Worm (Caenorhabditis elegans) whole organism, midembryonic: ENCODE results near the gene puf-5.

Experiments used
- T22C8.4 ChIP-seq: fragments of 200-800 bp; sonication (Bioruptor generic); IDR thresholded peaks from 2 replicates; pipeline ENCODE4 v1.3.6; 2022; ENCODE audit warnings: missing genetic modification characterization, missing compliant biosample characterization
- cog-1 ChIP-seq: sonication (generic microtip); optimal IDR thresholded peaks from 2 replicates; lab custom pipeline; 2016; ENCODE audit warnings: missing genetic modification characterization, missing compliant biosample characterization
- flt-1 ChIP-seq: fragments of 200-800 bp; sonication (Bioruptor generic); IDR thresholded peaks from 2 replicates; pipeline ENCODE4 v1.3.6; 2022; ENCODE audit warnings: missing genetic modification characterization, missing compliant biosample characterization
- klf-2 ChIP-seq: fragments of 200-800 bp; sonication (Bioruptor generic); conservative IDR thresholded peaks from 2 replicates; pipeline ENCODE4 v1.3.6; 2022; ENCODE audit warnings: missing genetic modification reagents, missing genetic modification characterization, missing compliant biosample characterization
- med-1 ChIP-seq: sonication (generic microtip); optimal IDR thresholded peaks from 2 replicates; lab custom pipeline; 2017; ENCODE audit warnings: missing genetic modification characterization, mild to moderate bottlenecking, missing compliant biosample characterization, antibody characterized with exemption, missing genetic modification reagents; ENCODE audit not compliant: insufficient read depth
- ref-1 ChIP-seq: fragments of 200-800 bp; sonication (Bioruptor generic); conservative IDR thresholded peaks from 2 replicates; pipeline ENCODE4 v1.3.6; 2022; ENCODE audit warnings: missing genetic modification reagents, missing genetic modification characterization, missing compliant biosample characterization
- tab-1 ChIP-seq: fragments of 200-800 bp; sonication (Bioruptor generic); IDR thresholded peaks from 2 replicates; pipeline ENCODE4 v1.3.6; 2022; ENCODE audit warnings: missing genetic modification characterization, missing compliant biosample characterization
- ztf-23 ChIP-seq: fragments of 200-800 bp; sonication (Bioruptor generic); IDR thresholded peaks from 2 replicates; pipeline ENCODE4 v1.3.6; 2022; ENCODE audit warnings: missing genetic modification reagents, missing genetic modification characterization, missing compliant biosample characterization
- ztf-29 ChIP-seq: fragments of 200-800 bp; sonication (Bioruptor generic); IDR thresholded peaks from 2 replicates; pipeline ENCODE4 v1.3.6; 2022; ENCODE audit warnings: missing genetic modification reagents, missing genetic modification characterization, missing compliant biosample characterization

Gene puf-5

DNA sequence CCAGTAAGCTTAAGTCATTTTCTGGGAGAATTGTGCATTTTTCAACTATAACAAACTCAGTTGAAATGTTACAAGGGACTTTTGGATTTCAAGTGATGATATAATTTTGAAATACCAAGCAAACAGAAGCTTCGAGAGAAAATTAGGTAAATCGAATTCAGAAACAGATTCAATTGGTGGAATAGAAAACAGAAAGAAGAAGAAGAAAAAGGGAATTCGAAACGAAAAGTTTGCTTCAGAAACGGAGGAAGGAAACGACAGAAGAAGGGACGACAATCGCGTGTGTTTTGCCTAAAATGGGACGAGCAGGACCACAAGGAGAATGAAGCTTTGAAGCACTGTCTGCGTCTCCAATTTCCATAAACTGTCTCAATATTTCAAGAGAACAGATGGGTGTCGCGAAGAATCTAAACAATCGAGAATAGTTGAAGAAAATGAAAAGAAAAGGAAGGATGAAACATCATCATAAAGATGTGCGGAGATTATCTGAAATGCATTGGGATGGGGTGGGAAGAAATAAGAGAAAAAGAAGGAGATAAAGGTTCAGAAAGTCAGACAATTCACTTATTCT, 12.4 kb downstream of the puf-5 start:
- no peak for TF ChIP-seq tab-1 (GFP tag; lab: Robert Waterston, UW)
- no peak for TF ChIP-seq ztf-23 (GFP tag; lab: Robert Waterston, UW)
- TF ChIP-seq T22C8.4 (GFP tag; lab: Robert Waterston, UW), result no peak
- no peak for TF ChIP-seq klf-2 (GFP tag; lab: Robert Waterston, UW)
- no peak for TF ChIP-seq cog-1
- TF ChIP-seq med-1, result no peak
- TF ChIP-seq ztf-29 (GFP tag; lab: Robert Waterston, UW), result no peak
- TF ChIP-seq ref-1 (GFP tag; lab: Robert Waterston, UW), result no peak
- no peak for TF ChIP-seq flt-1 (GFP tag; lab: Robert Waterston, UW)

DNA sequence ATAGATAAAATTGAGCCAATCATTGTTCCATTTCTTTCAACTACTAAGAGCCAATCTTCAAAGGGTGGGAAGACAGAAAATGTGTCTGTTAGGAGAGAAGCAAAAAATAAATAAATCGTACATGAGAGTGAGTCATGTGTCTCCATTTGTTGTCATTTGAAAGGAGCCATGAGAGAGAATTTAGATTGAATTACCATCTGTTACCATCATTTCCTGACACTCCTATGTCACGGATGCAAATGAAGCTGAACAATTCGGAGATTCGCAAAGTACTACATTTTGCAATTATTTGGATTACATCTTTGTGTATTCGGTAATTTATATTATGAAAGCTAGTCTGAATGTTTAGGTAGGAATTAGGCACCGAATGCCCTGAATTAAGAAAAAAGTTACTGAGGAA, 13.1 kb downstream of the puf-5 start:
- TF ChIP-seq ztf-29 (GFP tag; lab: Robert Waterston, UW) (no peak), klf-2 (GFP tag; lab: Robert Waterston, UW) (no peak), med-1 (no peak), T22C8.4 (GFP tag; lab: Robert Waterston, UW) (no peak), tab-1 (GFP tag; lab: Robert Waterston, UW) (no peak), cog-1 (no peak), flt-1 (GFP tag; lab: Robert Waterston, UW) (no peak), ztf-23 (GFP tag; lab: Robert Waterston, UW) (no peak), ref-1 (GFP tag; lab: Robert Waterston, UW) (no peak)

DNA sequence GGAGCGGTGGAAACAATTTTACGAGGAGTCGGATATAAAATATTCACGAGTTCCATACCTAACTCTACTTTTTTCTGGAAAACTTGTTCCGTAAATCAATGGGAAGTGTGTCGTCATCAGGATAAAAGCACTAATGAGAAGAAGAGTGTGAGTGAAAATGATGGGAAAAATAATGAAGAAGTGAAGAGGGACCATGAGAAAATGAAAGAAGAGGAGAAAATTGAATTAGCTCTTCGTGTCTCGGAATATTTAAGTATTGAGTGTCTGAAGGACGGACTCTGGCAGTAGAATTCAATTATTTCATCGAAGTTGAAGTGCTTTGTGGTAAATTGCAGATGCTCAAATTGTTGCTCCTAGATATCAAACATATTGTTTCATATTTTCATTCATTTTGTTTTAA, 13.9 kb downstream of the puf-5 start:
- TF ChIP-seq cog-1 (no peak), med-1 (no peak), tab-1 (GFP tag; lab: Robert Waterston, UW) (no peak), ref-1 (GFP tag; lab: Robert Waterston, UW) (no peak), ztf-23 (GFP tag; lab: Robert Waterston, UW) (no peak), flt-1 (GFP tag; lab: Robert Waterston, UW) (no peak), klf-2 (GFP tag; lab: Robert Waterston, UW) (no peak), T22C8.4 (GFP tag; lab: Robert Waterston, UW) (no peak), ztf-29 (GFP tag; lab: Robert Waterston, UW) (no peak)

DNA sequence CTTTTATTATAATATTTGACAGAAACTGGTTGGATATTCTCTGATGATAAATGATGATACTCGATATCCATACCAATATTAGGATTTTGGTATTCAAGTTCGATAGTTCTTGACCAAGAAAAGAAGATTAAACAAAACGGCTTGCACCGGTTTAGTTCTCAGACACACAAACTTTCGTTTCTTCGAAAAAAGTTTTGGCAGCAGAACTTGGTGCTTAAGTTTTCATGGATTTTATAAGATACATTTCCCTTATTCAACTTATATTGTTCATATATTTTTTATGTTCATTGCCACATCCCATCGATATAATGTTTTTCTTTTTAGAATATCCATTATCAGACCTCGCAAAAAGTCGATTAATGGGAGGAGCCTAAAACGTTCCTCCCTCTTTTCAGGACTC, 15.3 kb downstream of the puf-5 start, which contains the start of gene aptf-4:
Gene aptf-4, plus strand, starts transcription at position 301 of the 400 bp plus-strand sequence.
- TF ChIP-seq T22C8.4 (GFP tag; lab: Robert Waterston, UW) (no peak), ref-1 (GFP tag; lab: Robert Waterston, UW) (no peak), cog-1 (no peak), ztf-29 (GFP tag; lab: Robert Waterston, UW) (no peak), tab-1 (GFP tag; lab: Robert Waterston, UW) (no peak), ztf-23 (GFP tag; lab: Robert Waterston, UW) (no peak), flt-1 (GFP tag; lab: Robert Waterston, UW) (no peak), klf-2 (GFP tag; lab: Robert Waterston, UW) (no peak), med-1 (no peak)

DNA sequence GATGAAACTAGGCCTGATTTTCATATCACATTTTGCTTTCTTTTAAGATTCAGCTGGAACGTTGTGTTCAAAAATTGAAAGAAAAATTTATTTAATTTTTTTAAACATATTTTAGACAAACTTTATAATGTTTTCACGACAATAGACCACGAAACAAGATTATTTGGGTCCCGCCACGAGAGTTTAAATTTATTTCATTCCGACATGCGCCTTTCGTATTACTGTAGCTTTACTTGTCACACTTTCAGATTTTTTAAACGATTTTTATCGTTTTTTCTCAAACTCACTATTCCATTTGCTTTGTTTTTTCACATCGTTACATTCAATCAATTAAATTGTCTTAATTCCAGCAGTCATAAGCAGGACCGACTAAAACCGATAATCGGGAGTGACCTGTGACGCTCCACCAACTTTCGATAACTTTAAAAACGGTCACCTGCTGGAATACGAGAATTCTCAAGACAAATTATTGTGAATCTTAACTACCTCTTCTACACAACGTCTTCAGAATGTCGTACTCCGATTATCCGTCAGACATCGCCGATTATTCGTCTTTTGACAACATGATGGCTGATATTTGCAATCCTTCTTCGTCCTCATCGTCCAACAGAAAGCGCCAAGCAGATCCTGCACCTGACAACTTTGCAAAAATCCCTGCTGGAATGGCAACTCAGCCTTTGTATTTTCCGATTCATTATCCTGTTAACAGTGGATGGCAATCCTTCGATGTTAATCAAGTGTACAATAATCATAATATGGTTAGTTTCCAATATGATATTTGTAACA, 18.7 kb downstream of the puf-5 start, which contains the start of gene aptf-3:
Gene aptf-3, plus strand, starts transcription at position 351 of the 786 bp plus-strand sequence.
- TF ChIP-seq med-1, result no peak
- TF ChIP-seq flt-1 (GFP tag; lab: Robert Waterston, UW), result no peak
- TF ChIP-seq ztf-29 (GFP tag; lab: Robert Waterston, UW), result no peak
- TF ChIP-seq ztf-23 (GFP tag; lab: Robert Waterston, UW), result no peak
- TF ChIP-seq klf-2 (GFP tag; lab: Robert Waterston, UW), result no peak
- TF ChIP-seq tab-1 (GFP tag; lab: Robert Waterston, UW), result no peak
- no peak for TF ChIP-seq ref-1 (GFP tag; lab: Robert Waterston, UW)
- TF ChIP-seq T22C8.4 (GFP tag; lab: Robert Waterston, UW), result no peak
- TF ChIP-seq cog-1, result no peak

DNA sequence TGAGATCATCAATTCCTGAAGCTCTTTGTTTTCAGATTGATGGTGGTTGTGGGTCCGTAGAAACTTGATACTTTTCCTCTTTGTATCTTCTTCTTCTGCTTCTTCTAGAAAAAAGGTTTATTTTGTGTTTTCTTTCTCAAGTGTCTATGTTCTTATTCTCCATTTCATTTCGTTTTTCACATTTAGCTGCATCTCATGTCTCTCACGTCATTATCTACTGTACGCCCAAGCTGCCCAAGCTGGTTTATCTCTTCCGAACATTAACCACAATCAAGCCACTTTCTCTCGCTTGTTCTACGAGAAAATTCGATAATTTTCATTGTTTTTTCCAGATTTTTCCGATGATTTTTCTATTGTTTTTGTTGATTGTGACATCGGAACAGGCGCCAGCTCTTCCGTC, 23.9 kb downstream of the puf-5 start, which contains the start of gene F28C6.5:
Gene F28C6.5, plus strand, starts transcription at position 301 of the 400 bp plus-strand sequence.
- no peak for TF ChIP-seq klf-2 (GFP tag; lab: Robert Waterston, UW)
- TF ChIP-seq cog-1, result no peak
- TF ChIP-seq ztf-23 (GFP tag; lab: Robert Waterston, UW), result no peak

DNA sequence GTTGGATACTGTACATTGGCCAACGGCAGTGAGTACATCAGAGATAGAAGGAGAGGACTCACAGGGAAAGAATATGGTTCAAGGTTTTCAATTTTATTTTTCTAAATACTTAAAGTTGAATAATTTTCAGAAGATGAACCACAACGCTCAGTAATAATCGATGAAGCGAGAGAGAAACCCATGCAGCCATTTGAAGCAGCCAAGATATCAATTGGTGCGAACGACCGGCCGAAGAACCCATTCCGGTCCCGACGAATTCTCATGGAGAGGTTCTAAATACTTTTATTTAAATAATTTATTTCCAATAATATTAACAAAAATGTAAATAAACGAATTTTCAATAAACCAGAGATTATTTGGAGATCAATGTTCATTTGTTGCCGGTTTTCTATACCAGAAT, 24.8 kb downstream of the puf-5 start, which contains the start of gene pigg-1:
Gene pigg-1, minus strand, starts transcription at position 101 of the 400 bp plus-strand sequence.
- TF ChIP-seq flt-1 (GFP tag; lab: Robert Waterston, UW) (no peak), tab-1 (GFP tag; lab: Robert Waterston, UW) (no peak), klf-2 (GFP tag; lab: Robert Waterston, UW) (no peak), ref-1 (GFP tag; lab: Robert Waterston, UW) (no peak), cog-1 (no peak), ztf-29 (GFP tag; lab: Robert Waterston, UW) (no peak), med-1 (no peak), ztf-23 (GFP tag; lab: Robert Waterston, UW) (no peak), T22C8.4 (GFP tag; lab: Robert Waterston, UW) (no peak)

DNA sequence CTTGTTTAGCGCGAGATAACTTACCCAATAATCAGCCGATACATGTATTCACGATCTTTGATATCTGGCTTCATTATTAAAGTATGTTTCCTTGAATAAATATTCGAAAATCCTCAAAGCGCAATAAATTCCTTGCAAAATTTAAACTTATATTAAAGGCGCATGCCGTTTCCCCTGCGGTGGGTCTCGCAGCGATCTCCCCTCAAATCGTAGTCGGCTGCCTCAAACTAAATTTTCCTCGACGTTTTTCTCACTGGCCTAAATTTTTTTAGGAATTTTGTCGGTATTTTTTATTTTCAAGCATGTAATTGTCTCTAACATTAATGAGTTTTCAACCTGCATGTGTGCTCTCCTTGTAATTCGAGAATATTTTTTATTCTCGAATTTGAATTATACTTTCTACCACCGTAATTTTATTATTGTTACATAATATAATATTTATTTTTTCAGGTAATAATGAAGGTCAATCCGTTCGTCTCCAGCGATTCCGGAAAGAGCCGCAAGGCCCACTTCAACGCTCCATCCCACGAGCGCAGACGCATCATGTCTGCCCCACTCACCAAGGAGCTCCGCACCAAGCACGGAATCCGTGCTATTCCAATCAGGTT, 27.1 kb downstream of the puf-5 start, which contains the start of the genes cpf-1 and rpl-26:
Gene cpf-1, minus strand, starts transcription at position 104 of the 608 bp plus-strand sequence.
Gene rpl-26, plus strand, starts transcription at position 449 of the 608 bp plus-strand sequence.
- TF ChIP-seq flt-1 (GFP tag; lab: Robert Waterston, UW) (no peak), T22C8.4 (GFP tag; lab: Robert Waterston, UW) (no peak), cog-1 (no peak), ref-1 (GFP tag; lab: Robert Waterston, UW) (no peak), ztf-23 (GFP tag; lab: Robert Waterston, UW) (no peak), ztf-29 (GFP tag; lab: Robert Waterston, UW) (no peak), med-1 (no peak), klf-2 (GFP tag; lab: Robert Waterston, UW) (no peak), tab-1 (GFP tag; lab: Robert Waterston, UW) (no peak)
